Fruit fly (Drosophila melanogaster) whole organism, embryonic: ENCODE results near the gene CAH3.

Source experiments
- Adf1 ChIP-seq: fragments of 200-800 bp; sonication (Bioruptor generic); IDR thresholded peaks from 2 replicates; pipeline ENCODE4 v1.3.6; 2022; ENCODE audit warnings: missing biosample characterization, missing genetic modification characterization
- CG10209 ChIP-seq: fragments of 200-800 bp; sonication (Bioruptor generic); optimal IDR thresholded peaks from 3 replicates; lab custom pipeline; 2017; ENCODE audit warnings: missing biosample characterization, mild to moderate bottlenecking, missing genetic modification characterization, missing genetic modification reagents
- CG11504 ChIP-seq: fragments of 200-800 bp; sonication (Bioruptor generic); optimal IDR thresholded peaks from 3 replicates; lab custom pipeline; 2019; ENCODE audit warnings: missing biosample characterization, mild to moderate bottlenecking, missing genetic modification characterization, moderate library complexity
- CG11560 ChIP-seq: fragments of 200-800 bp; sonication (Bioruptor generic); IDR thresholded peaks from 3 replicates; pipeline ENCODE4 v1.3.6; 2022; ENCODE audit warnings: missing biosample characterization, missing genetic modification characterization
- CG12071 ChIP-seq: fragments of 200-800 bp; sonication (Bioruptor generic); optimal IDR thresholded peaks from 3 replicates; lab custom pipeline; 2018; ENCODE audit warnings: missing biosample characterization, mild to moderate bottlenecking, missing genetic modification characterization
- CG15514 ChIP-seq: fragments of 200-800 bp; sonication (Bioruptor generic); optimal IDR thresholded peaks from 3 replicates; lab custom pipeline; 2017; ENCODE audit warnings: missing biosample characterization, missing genetic modification characterization, mild to moderate bottlenecking, moderate library complexity, missing genetic modification reagents
- CG17385 ChIP-seq: fragments of 200-800 bp; sonication (Bioruptor generic); optimal IDR thresholded peaks from 3 replicates; lab custom pipeline; 2018; ENCODE audit warnings: missing biosample characterization, mild to moderate bottlenecking, missing genetic modification characterization
- CG1792 ChIP-seq: fragments of 200-800 bp; sonication (Bioruptor generic); optimal IDR thresholded peaks from 2 replicates; lab custom pipeline; 2016; ENCODE audit warnings: missing biosample characterization, missing genetic modification characterization
- CG1832 ChIP-seq: fragments of 200-800 bp; sonication (Bioruptor generic); optimal IDR thresholded peaks from 2 replicates; lab custom pipeline; 2017; ENCODE audit warnings: missing biosample characterization, mild to moderate bottlenecking, missing genetic modification characterization, inconsistent platforms
- CG18599 ChIP-seq: fragments of 200-800 bp; sonication (Bioruptor generic); optimal IDR thresholded peaks from 3 replicates; lab custom pipeline; 2017; ENCODE audit warnings: missing biosample characterization, missing genetic modification characterization, mild to moderate bottlenecking, moderate library complexity, missing genetic modification reagents
- CG2712 ChIP-seq: fragments of 200-800 bp; optimal IDR thresholded peaks from 3 replicates; lab custom pipeline; 2019; ENCODE audit warnings: missing biosample characterization, mild to moderate bottlenecking, missing genetic modification characterization, moderate library complexity
- CG31224 ChIP-seq: fragments of 200-800 bp; sonication (Bioruptor generic); IDR thresholded peaks from 2 replicates; pipeline ENCODE4 v1.3.6; 2022; ENCODE audit warnings: missing biosample characterization, missing genetic modification characterization
- CG3163 ChIP-seq: fragments of 200-800 bp; sonication (Bioruptor generic); optimal IDR thresholded peaks from 3 replicates; lab custom pipeline; 2016; ENCODE audit warnings: missing biosample characterization, missing genetic modification characterization
- CG33213 ChIP-seq: fragments of 200-800 bp; sonication (Bioruptor generic); optimal IDR thresholded peaks from 3 replicates; lab custom pipeline; 2016; ENCODE audit warnings: missing biosample characterization, missing genetic modification characterization
- CG3838 ChIP-seq: fragments of 200-800 bp; sonication (Bioruptor generic); optimal IDR thresholded peaks from 3 replicates; lab custom pipeline; 2016; ENCODE audit warnings: missing biosample characterization, missing genetic modification characterization
- CG3995 ChIP-seq: fragments of 200-800 bp; sonication (Bioruptor generic); optimal IDR thresholded peaks from 3 replicates; lab custom pipeline; 2016; ENCODE audit warnings: missing biosample characterization, missing genetic modification characterization
- CG6813 ChIP-seq: fragments of 200-800 bp; sonication (Bioruptor generic); optimal IDR thresholded peaks from 2 replicates; lab custom pipeline; 2017; ENCODE audit warnings: missing biosample characterization, missing genetic modification characterization, mild to moderate bottlenecking, moderate library complexity, missing genetic modification reagents
- CG7963 ChIP-seq: fragments of 200-800 bp; sonication (Bioruptor generic); IDR thresholded peaks from 3 replicates; pipeline ENCODE4 v1.3.6; 2022; ENCODE audit warnings: missing biosample characterization, missing genetic modification characterization; ENCODE audit not compliant: partially characterized antibody
- Chrac-16 ChIP-seq: fragments of 200-800 bp; sonication (Bioruptor generic); optimal IDR thresholded peaks from 3 replicates; lab custom pipeline; 2016; ENCODE audit warnings: missing biosample characterization, missing genetic modification characterization
- CoRest ChIP-seq: fragments of 200-800 bp; sonication (Bioruptor generic); optimal IDR thresholded peaks from 3 replicates; lab custom pipeline; 2018; ENCODE audit warnings: missing biosample characterization, mild to moderate bottlenecking, missing genetic modification characterization, moderate library complexity
- D ChIP-seq, 2 experiments: fragments of 200-800 bp in 1 of 2; fragments of >200 bp in 1 of 2; sonication (Bioruptor generic) in 1 of 2; optimal IDR thresholded peaks; 2 replicates in 1 of 2; 3 replicates in 1 of 2; lab custom pipeline; 2017; ENCODE audit warnings: mild to moderate bottlenecking in 1 of 2, missing biosample characterization in 1 of 2, missing genetic modification characterization in 1 of 2, missing genetic modification reagents in 1 of 2
- E2f2 ChIP-seq: fragments of 200-800 bp; sonication (Bioruptor generic); IDR thresholded peaks from 2 replicates; pipeline ENCODE4 v1.3.6; 2022; ENCODE audit warnings: missing biosample characterization, missing genetic modification characterization
- Ets65A ChIP-seq: fragments of 200-800 bp; sonication (Bioruptor generic); peaks from one replicate; lab custom pipeline; 2016; ENCODE audit warnings: missing biosample characterization, missing genetic modification characterization
- Hand ChIP-seq: fragments of 200-800 bp; sonication (Bioruptor generic); optimal IDR thresholded peaks from 2 replicates; lab custom pipeline; 2017; ENCODE audit warnings: mild to moderate bottlenecking, missing biosample characterization, missing genetic modification reagents, missing genetic modification characterization
- HmgD ChIP-seq: fragments of 200-800 bp; sonication (Bioruptor generic); optimal IDR thresholded peaks from 3 replicates; lab custom pipeline; 2016; ENCODE audit warnings: missing biosample characterization, missing genetic modification characterization
- Kr ChIP-seq: fragments of 200-800 bp; sonication (Bioruptor generic); optimal IDR thresholded peaks from 2 replicates; lab custom pipeline; 2017; ENCODE audit warnings: missing biosample characterization, mild to moderate bottlenecking, missing genetic modification characterization
- Myb ChIP-seq: fragments of 200-800 bp; sonication (Bioruptor generic); optimal IDR thresholded peaks from 2 replicates; lab custom pipeline; 2016; ENCODE audit warnings: missing biosample characterization, missing genetic modification characterization
- Nf-YA ChIP-seq: fragments of 200-800 bp; sonication (Bioruptor generic); IDR thresholded peaks from 2 replicates; pipeline ENCODE4 v1.3.6; 2022; ENCODE audit warnings: missing biosample characterization, missing genetic modification characterization
- Scr ChIP-seq: fragments of 200-800 bp; sonication (Bioruptor generic); IDR thresholded peaks from 2 replicates; pipeline ENCODE4 v1.3.6; 2022; ENCODE audit warnings: missing biosample characterization, missing genetic modification characterization; ENCODE audit not compliant: partially characterized antibody
- Ssrp ChIP-seq: fragments of 200-800 bp; sonication (Bioruptor generic); optimal IDR thresholded peaks from 2 replicates; lab custom pipeline; 2018; ENCODE audit warnings: missing biosample characterization, mild to moderate bottlenecking, missing genetic modification characterization, moderate library complexity
- ase ChIP-seq: fragments of 200-800 bp; sonication (Bioruptor generic); IDR thresholded peaks from 3 replicates; pipeline ENCODE4 v1.3.6; 2022; ENCODE audit warnings: missing biosample characterization, missing genetic modification characterization
- br ChIP-seq: fragments of >200 bp; optimal IDR thresholded peaks from 2 replicates; lab custom pipeline; 2017
- bsh ChIP-seq, 2 experiments: fragments of 200-800 bp; sonication (Bioruptor generic); optimal IDR thresholded peaks; 2 replicates each; lab custom pipeline; 2017 to 2018; ENCODE audit warnings: mild to moderate bottlenecking in 2 of 2, missing biosample characterization in 2 of 2, missing genetic modification characterization in 2 of 2, moderate library complexity in 1 of 2
- cato ChIP-seq: fragments of 200-800 bp; sonication (Bioruptor generic); optimal IDR thresholded peaks from 2 replicates; lab custom pipeline; 2016; ENCODE audit warnings: missing biosample characterization, missing genetic modification characterization, borderline replicate concordance
- cg ChIP-seq: fragments of 200-800 bp; sonication (Bioruptor generic); optimal IDR thresholded peaks from 3 replicates; lab custom pipeline; 2019; ENCODE audit warnings: missing biosample characterization, mild to moderate bottlenecking, missing genetic modification characterization, moderate library complexity
- chm ChIP-seq: fragments of 200-800 bp; sonication (Bioruptor generic); IDR thresholded peaks from 2 replicates; pipeline ENCODE4 v1.3.6; 2022; ENCODE audit warnings: missing biosample characterization, missing genetic modification characterization
- ci ChIP-seq: fragments of 200-800 bp; sonication (Bioruptor generic); IDR thresholded peaks from 3 replicates; pipeline ENCODE4 v1.3.6; 2022; ENCODE audit warnings: missing biosample characterization, missing genetic modification characterization
- crc ChIP-seq: fragments of 200-800 bp; sonication (Bioruptor generic); optimal IDR thresholded peaks from 2 replicates; lab custom pipeline; 2016; ENCODE audit warnings: missing biosample characterization, missing genetic modification characterization
- ftz-f1 ChIP-seq: fragments of 200-800 bp; sonication (Bioruptor generic); optimal IDR thresholded peaks from 2 replicates; lab custom pipeline; 2016; ENCODE audit warnings: missing biosample characterization, missing genetic modification characterization
- klu ChIP-seq: fragments of 200-800 bp; sonication (Bioruptor generic); IDR thresholded peaks from 2 replicates; pipeline ENCODE4 v1.3.6; 2022; ENCODE audit warnings: missing biosample characterization, missing genetic modification characterization
- knrl ChIP-seq: fragments of 200-800 bp; sonication (Bioruptor generic); IDR thresholded peaks from 3 replicates; pipeline ENCODE4 v1.3.6; 2022; ENCODE audit warnings: missing biosample characterization, missing genetic modification characterization; ENCODE audit not compliant: partially characterized antibody
- otp ChIP-seq: fragments of 200-800 bp; sonication (Bioruptor generic); IDR thresholded peaks from 3 replicates; pipeline ENCODE4, ENCODE4 v1.3.6; 2022; ENCODE audit warnings: missing biosample characterization, missing genetic modification characterization
- peb ChIP-seq: fragments of 200-800 bp; sonication (Bioruptor generic); IDR thresholded peaks from 2 replicates; pipeline ENCODE4 v1.3.6; 2022; ENCODE audit warnings: missing biosample characterization, missing genetic modification characterization
- phol ChIP-seq: fragments of 200-800 bp; sonication (Bioruptor generic); optimal IDR thresholded peaks from 3 replicates; lab custom pipeline; 2018; ENCODE audit warnings: missing biosample characterization, mild to moderate bottlenecking, missing genetic modification characterization, moderate library complexity
- pum ChIP-seq: fragments of 200-800 bp; sonication (Bioruptor generic); optimal IDR thresholded peaks from 2 replicates; lab custom pipeline; 2016; ENCODE audit warnings: missing biosample characterization, missing genetic modification characterization
- row ChIP-seq: fragments of 200-800 bp; sonication (Bioruptor generic); IDR thresholded peaks from 3 replicates; pipeline ENCODE4 v1.3.6; 2022; ENCODE audit warnings: missing biosample characterization, missing genetic modification characterization
- seq ChIP-seq: fragments of 200-800 bp; sonication (Bioruptor generic); IDR thresholded peaks from 2 replicates; pipeline ENCODE4 v1.3.6; 2022; ENCODE audit warnings: missing biosample characterization, missing genetic modification characterization
- sisA ChIP-seq: fragments of 200-800 bp; sonication (Bioruptor generic); IDR thresholded peaks from 2 replicates; pipeline ENCODE4 v1.3.6; 2022; ENCODE audit warnings: missing biosample characterization, missing genetic modification characterization
- ssp ChIP-seq: fragments of 200-800 bp; sonication (Bioruptor generic); IDR thresholded peaks from 2 replicates; pipeline ENCODE4 v1.3.6; 2022; ENCODE audit warnings: missing biosample characterization, missing genetic modification characterization
- wor ChIP-seq: fragments of 200-800 bp; sonication (Bioruptor generic); IDR thresholded peaks from 2 replicates; pipeline ENCODE4 v1.3.6; 2022; ENCODE audit warnings: missing biosample characterization, missing genetic modification characterization
- zfh1 ChIP-seq: fragments of 200-800 bp; sonication (Bioruptor generic); IDR thresholded peaks from 3 replicates; pipeline ENCODE4 v1.3.6; 2022; ENCODE audit warnings: missing biosample characterization, missing genetic modification characterization

The CAH3 gene

dm6 chrX:8696106-8696595, 15.1 kb downstream of the CAH3 start (continued):
- peak; percentile 85 for TF ChIP-seq phol (tag; lab: Kevin White, UChicago)
- peak; percentile 7 for TF ChIP-seq CG17385 (GFP tag; lab: Kevin White, UChicago)
- TF ChIP-seq CG33213: no peak
- no peak for TF ChIP-seq ftz-f1
- TF ChIP-seq peb (GFP tag; lab: Robert Waterston, UW): no peak
- TF ChIP-seq knrl: no peak
- TF ChIP-seq Nf-YA (GFP tag; lab: Robert Waterston, UW): 0 out of 2 replicates have a peak, but pooled peaks have one; percentile 34
- no peak for TF ChIP-seq crc (GFP tag; lab: Kevin White, UChicago)
- TF ChIP-seq bsh (GFP tag; optimal IDR thresholded peaks at IDR 0.05; lab: Kevin White, UChicago): no peak
- TF ChIP-seq klu (GFP tag; lab: Robert Waterston, UW): no peak
- TF ChIP-seq cato (GFP tag; lab: Kevin White, UChicago): no peak
- TF ChIP-seq E2f2 (GFP tag; lab: Robert Waterston, UW): no peak
- TF ChIP-seq CG7963 (GFP tag; lab: Robert Waterston, UW): no peak
- TF ChIP-seq ssp: no peak
- TF ChIP-seq CG1832 (GFP tag; lab: Kevin White, UChicago): peak; percentile 7
- no peak for TF ChIP-seq D (optimal IDR thresholded peaks at IDR 0.05; lab: Kevin White, UChicago)
- TF ChIP-seq D (GFP tag; optimal IDR thresholded peaks at IDR 0.05; lab: Kevin White, UChicago): no peak
- TF ChIP-seq CG12071: no peak
- TF ChIP-seq zfh1 (GFP tag; lab: Robert Waterston, UW): no peak
- TF ChIP-seq ase (GFP tag; lab: Robert Waterston, UW): no peak
- no peak for TF ChIP-seq CG11560
- no peak for TF ChIP-seq otp
- TF ChIP-seq CG10209 (GFP tag; lab: Kevin White, UChicago): no peak
- TF ChIP-seq Scr (GFP tag; lab: Robert Waterston, UW): no peak
- TF ChIP-seq HmgD (GFP tag; lab: Kevin White, UChicago): no peak
- TF ChIP-seq Hand (GFP tag; lab: Kevin White, UChicago): no peak
- TF ChIP-seq br (lab: Kevin White, UChicago): no peak
- no peak for TF ChIP-seq CG3838 (GFP tag; lab: Kevin White, UChicago)
- no peak for TF ChIP-seq CG31224 (GFP tag; lab: Robert Waterston, UW)
- TF ChIP-seq CG11504: no peak
- no peak for TF ChIP-seq chm
- TF ChIP-seq ci: no peak
- no peak for TF ChIP-seq Ssrp (tag; lab: Kevin White, UChicago)
- no peak for TF ChIP-seq CG1792 (GFP tag; lab: Kevin White, UChicago)
- TF ChIP-seq CoRest: peak; percentile 15
- peak; percentile 38; the same call in 1 of the 2 replicates for TF ChIP-seq seq (GFP tag; lab: Robert Waterston, UW)
- TF ChIP-seq wor (GFP tag; lab: Robert Waterston, UW): no peak
- no peak for TF ChIP-seq sisA (GFP tag; lab: Robert Waterston, UW)
- no peak for TF ChIP-seq CG3163 (GFP tag; lab: Kevin White, UChicago)
- TF ChIP-seq pum (GFP tag; lab: Kevin White, UChicago): no peak
- TF ChIP-seq Myb (GFP tag; lab: Kevin White, UChicago): no peak
- TF ChIP-seq CG3995: no peak
- TF ChIP-seq CG2712: no peak
- TF ChIP-seq Adf1 (GFP tag; lab: Robert Waterston, UW): no peak
- TF ChIP-seq CG18599 (GFP tag; lab: Kevin White, UChicago): no peak
- peak; percentile 59 for TF ChIP-seq cg (GFP tag; lab: Kevin White, UChicago)
- TF ChIP-seq Kr (GFP tag; lab: Kevin White, UChicago): no peak
- no peak for TF ChIP-seq row (GFP tag; lab: Robert Waterston, UW)
- no peak for TF ChIP-seq CG15514 (GFP tag; lab: Kevin White, UChicago)
- no peak for TF ChIP-seq CG6813 (GFP tag; lab: Kevin White, UChicago)
- no peak for TF ChIP-seq Chrac-16 (GFP tag; lab: Kevin White, UChicago)
- peak; percentile 12 for TF ChIP-seq Ets65A (GFP tag; lab: Kevin White, UChicago)
